Fruit fly (Drosophila melanogaster) whole organism, wandering third instar larva: ENCODE measurements around the gene MED27.

Experiments used
- Dfd ChIP-seq: fragments of >200 bp; optimal IDR thresholded peaks from 2 replicates; lab custom pipeline; 2017; ENCODE audit warnings: missing biosample characterization, missing genetic modification characterization
- GATAd ChIP-seq: sonication (Bioruptor generic); optimal IDR thresholded peaks from 2 replicates; lab custom pipeline; 2016; ENCODE audit warnings: missing biosample characterization, missing genetic modification characterization
- Hnf4 ChIP-seq: fragments of 200-800 bp; sonication (Bioruptor generic); optimal IDR thresholded peaks from 2 replicates; lab custom pipeline; 2016; ENCODE audit warnings: missing biosample characterization, mild to moderate bottlenecking, missing genetic modification characterization
- Hr78 ChIP-seq: fragments of >200 bp; optimal IDR thresholded peaks from 2 replicates; lab custom pipeline; 2017; ENCODE audit warnings: missing biosample characterization, missing genetic modification characterization
- Jra ChIP-seq: sonication (Bioruptor generic); optimal IDR thresholded peaks from 2 replicates; lab custom pipeline; 2016; ENCODE audit warnings: missing biosample characterization, missing genetic modification characterization
- br ChIP-seq: fragments of 200-800 bp; sonication (Bioruptor generic); optimal IDR thresholded peaks from 2 replicates; lab custom pipeline; 2016; ENCODE audit warnings: missing biosample characterization, missing genetic modification characterization
- fru ChIP-seq: fragments of 200-800 bp; sonication (Bioruptor generic); optimal IDR thresholded peaks from 3 replicates; lab custom pipeline; 2016; ENCODE audit warnings: missing biosample characterization, mild to moderate bottlenecking, missing genetic modification characterization
- lola ChIP-seq: fragments of >200 bp; optimal IDR thresholded peaks from 2 replicates; lab custom pipeline; 2017; ENCODE audit warnings: missing biosample characterization, missing genetic modification characterization
- psq ChIP-seq: fragments of 200-800 bp; sonication (Bioruptor generic); optimal IDR thresholded peaks from 3 replicates; lab custom pipeline; 2017; ENCODE audit warnings: missing biosample characterization, mild to moderate bottlenecking, missing genetic modification characterization, moderate library complexity

DNA sequence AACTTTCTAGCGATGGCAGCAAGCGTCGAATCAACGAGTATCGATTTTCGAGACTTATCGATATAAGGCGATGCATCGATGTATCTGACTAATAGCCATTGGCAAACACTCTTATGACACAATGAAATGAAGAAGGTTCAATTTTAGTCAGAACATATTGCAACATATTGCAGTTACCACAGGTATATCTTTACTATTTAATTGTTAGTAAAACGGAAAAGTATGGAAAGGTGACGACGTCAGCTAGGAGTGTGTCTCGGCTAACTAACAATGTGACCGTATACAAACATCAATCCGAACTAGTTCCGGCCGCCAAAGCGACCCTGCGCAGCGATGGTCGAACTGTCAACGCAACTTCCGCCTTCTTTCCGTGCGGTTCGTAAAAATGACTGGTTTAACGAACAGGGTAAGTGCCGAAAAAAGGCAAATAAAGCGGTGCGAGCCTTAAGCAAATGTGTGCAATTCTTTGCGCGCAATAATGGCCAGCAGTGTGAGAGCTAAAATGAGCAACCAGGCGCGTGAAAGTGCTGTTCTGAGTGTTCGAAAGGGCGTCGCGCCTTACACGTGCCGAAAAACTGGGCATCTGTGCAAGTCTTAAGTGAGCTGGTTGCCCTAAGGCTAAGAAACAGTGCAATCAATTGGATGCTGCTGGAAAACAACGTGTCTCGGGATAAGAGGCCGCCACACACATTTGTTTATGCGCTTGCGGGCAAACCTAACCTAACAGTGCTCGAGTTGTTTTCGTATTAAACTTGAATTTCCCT is 30.6 kb upstream of the MED27 start, which contains the start of the genes Dph4, Spec2 and RpL13A:
- TF ChIP-seq lola (no peak), Jra (GFP tag; lab: Kevin White, UChicago) (peak; percentile 69), Dfd (GFP tag; lab: Kevin White, UChicago) (no peak), Hr78 (GFP tag; lab: Kevin White, UChicago) (no peak), GATAd (no peak), br (GFP tag; lab: Kevin White, UChicago) (peak; percentile 88), fru (GFP tag; lab: Kevin White, UChicago) (peak; percentile 87), Hnf4 (no peak), psq (GFP tag; lab: Kevin White, UChicago) (peak; percentile 69)
